Worm (Caenorhabditis elegans) whole organism, late embryonic: Measurements from ENCODE around the gene F58F12.12.
A peak's percentile ranks its signal among the peaks of the same experiment; 100 is the strongest.

Experiments
- C08G9.2 ChIP-seq: sonication (generic microtip); optimal IDR thresholded peaks from 2 replicates; lab custom pipeline; 2016; ENCODE audit warnings: mild to moderate bottlenecking, missing genetic modification characterization, moderate library complexity, missing compliant biosample characterization
- C38D4.7 ChIP-seq: fragments of 200-800 bp; sonication (Bioruptor generic); optimal IDR thresholded peaks from 2 replicates; lab custom pipeline; 2018; ENCODE audit warnings: mild to moderate bottlenecking, missing genetic modification characterization, moderate library complexity, missing compliant biosample characterization
- F13H6.1 ChIP-seq: sonication (generic microtip); optimal IDR thresholded peaks from 2 replicates; lab custom pipeline; 2016; ENCODE audit warnings: missing genetic modification characterization, missing compliant biosample characterization
- T23F11.4 ChIP-seq: fragments of 200-800 bp; sonication (Bioruptor generic); optimal IDR thresholded peaks from 2 replicates; lab custom pipeline; 2018; ENCODE audit warnings: mild to moderate bottlenecking, missing genetic modification characterization, missing compliant biosample characterization
- Y22D7AL.16 ChIP-seq: sonication (generic microtip); optimal IDR thresholded peaks from 2 replicates; lab custom pipeline; 2016; ENCODE audit warnings: missing genetic modification characterization, missing compliant biosample characterization
- ahr-1 ChIP-seq: sonication (generic microtip); optimal IDR thresholded peaks from 2 replicates; lab custom pipeline; 2016; ENCODE audit warnings: missing genetic modification characterization, missing compliant biosample characterization
- ama-1 ChIP-seq: fragments of 150-350 bp; optimal IDR thresholded peaks from 2 replicates; lab custom pipeline; 2014
- ceh-14 ChIP-seq: sonication (generic microtip); optimal IDR thresholded peaks from 2 replicates; lab custom pipeline; 2016; ENCODE audit warnings: missing genotype, missing genetic modification characterization, missing compliant biosample characterization
- ceh-18 ChIP-seq: sonication (generic microtip); optimal IDR thresholded peaks from 2 replicates; lab custom pipeline; 2016; ENCODE audit warnings: missing genetic modification characterization, missing compliant biosample characterization
- ceh-24 ChIP-seq: sonication (generic microtip); optimal IDR thresholded peaks from 2 replicates; lab custom pipeline; 2016; ENCODE audit warnings: mild to moderate bottlenecking, missing genetic modification characterization, missing compliant biosample characterization
- ceh-31 ChIP-seq: sonication (generic microtip); optimal IDR thresholded peaks from 2 replicates; lab custom pipeline; 2016; ENCODE audit warnings: missing genetic modification characterization, missing compliant biosample characterization
- ceh-34 ChIP-seq: sonication (generic microtip); optimal IDR thresholded peaks from 2 replicates; lab custom pipeline; 2016; ENCODE audit warnings: mild to moderate bottlenecking, missing genetic modification characterization, missing compliant biosample characterization
- ceh-6 ChIP-seq: fragments of 200-800 bp; sonication (Bioruptor generic); optimal IDR thresholded peaks from 2 replicates; lab custom pipeline; 2018; ENCODE audit warnings: mild to moderate bottlenecking, missing genetic modification characterization, missing compliant biosample characterization
- ceh-9 ChIP-seq: sonication (generic microtip); optimal IDR thresholded peaks from 2 replicates; lab custom pipeline; 2016; ENCODE audit warnings: mild to moderate bottlenecking, missing genetic modification characterization, inconsistent platforms, missing compliant biosample characterization
- che-1 ChIP-seq: sonication (generic microtip); optimal IDR thresholded peaks from 2 replicates; lab custom pipeline; 2016; ENCODE audit warnings: mild to moderate bottlenecking, missing genetic modification characterization, missing compliant biosample characterization
- dmd-4 ChIP-seq: sonication (generic microtip); optimal IDR thresholded peaks from 2 replicates; lab custom pipeline; 2016; ENCODE audit warnings: borderline replicate concordance, missing genetic modification characterization, missing compliant biosample characterization
- dve-1 ChIP-seq: sonication (generic microtip); optimal IDR thresholded peaks from 2 replicates; lab custom pipeline; 2017; ENCODE audit warnings: antibody characterized with exemption, mild to moderate bottlenecking, missing genetic modification characterization, missing compliant biosample characterization
- elt-4 ChIP-seq: sonication (generic microtip); optimal IDR thresholded peaks from 2 replicates; lab custom pipeline; 2016; ENCODE audit warnings: missing genetic modification characterization, missing compliant biosample characterization
- ets-4 ChIP-seq: sonication (generic microtip); optimal IDR thresholded peaks from 2 replicates; lab custom pipeline; 2016; ENCODE audit warnings: missing genetic modification characterization, missing compliant biosample characterization
- eyg-1 ChIP-seq: sonication (generic microtip); optimal IDR thresholded peaks from 2 replicates; lab custom pipeline; 2016; ENCODE audit warnings: missing genotype, missing genetic modification characterization, missing compliant biosample characterization
- fkh-10 ChIP-seq: fragments of 150-350 bp; optimal IDR thresholded peaks from 2 replicates; lab custom pipeline; 2014; ENCODE audit warnings: missing biosample characterization, missing genetic modification reagents, missing genetic modification characterization
- fkh-6 ChIP-seq: sonication (generic microtip); optimal IDR thresholded peaks from 2 replicates; lab custom pipeline; 2016; ENCODE audit warnings: missing genetic modification characterization, missing compliant biosample characterization
- gmeb-2 ChIP-seq: sonication (generic microtip); optimal IDR thresholded peaks from 2 replicates; lab custom pipeline; 2016; ENCODE audit warnings: missing genetic modification characterization, inconsistent platforms, missing compliant biosample characterization
- hlh-13 ChIP-seq: fragments of 200-800 bp; sonication (Bioruptor generic); optimal IDR thresholded peaks from 2 replicates; lab custom pipeline; 2018; ENCODE audit warnings: mild to moderate bottlenecking, missing genetic modification characterization, missing compliant biosample characterization
- hlh-8 ChIP-seq: sonication (generic microtip); optimal IDR thresholded peaks from 2 replicates; lab custom pipeline; 2016; ENCODE audit warnings: missing genotype, missing genetic modification characterization, missing compliant biosample characterization
- madf-2 ChIP-seq: sonication (generic microtip); optimal IDR thresholded peaks from 2 replicates; lab custom pipeline; 2017; ENCODE audit warnings: missing genetic modification characterization, missing compliant biosample characterization
- mec-3 ChIP-seq: sonication (generic microtip); optimal IDR thresholded peaks from 2 replicates; lab custom pipeline; 2016; ENCODE audit warnings: borderline replicate concordance, missing genetic modification characterization, missing compliant biosample characterization
- nfya-1 ChIP-seq: sonication (generic microtip); optimal IDR thresholded peaks from 2 replicates; lab custom pipeline; 2017; ENCODE audit warnings: missing genetic modification characterization, mild to moderate bottlenecking, missing compliant biosample characterization, antibody characterized with exemption, moderate library complexity
- nhr-11 ChIP-seq: fragments of 150-350 bp; optimal IDR thresholded peaks from 2 replicates; lab custom pipeline; 2014; ENCODE audit warnings: missing biosample characterization, missing genetic modification characterization
- odd-2 ChIP-seq: sonication (generic microtip); optimal IDR thresholded peaks from 2 replicates; lab custom pipeline; 2017; ENCODE audit warnings: antibody characterized with exemption, mild to moderate bottlenecking, missing genetic modification characterization, missing compliant biosample characterization
- pat-9 ChIP-seq: fragments of 200-800 bp; sonication (Bioruptor generic); optimal IDR thresholded peaks from 2 replicates; lab custom pipeline; 2018; ENCODE audit warnings: mild to moderate bottlenecking, missing genetic modification characterization, moderate library complexity, missing compliant biosample characterization
- pax-1 ChIP-seq: fragments of 150-350 bp; optimal IDR thresholded peaks from 2 replicates; lab custom pipeline; 2014; ENCODE audit warnings: missing biosample characterization, missing genetic modification characterization
- pha-2 ChIP-seq: sonication (generic microtip); optimal IDR thresholded peaks from 2 replicates; lab custom pipeline; 2017; ENCODE audit warnings: mild to moderate bottlenecking, missing genetic modification characterization, missing compliant biosample characterization
- pqm-1 ChIP-seq: sonication (generic microtip); optimal IDR thresholded peaks from 2 replicates; lab custom pipeline; 2016; ENCODE audit warnings: missing genetic modification characterization, missing compliant biosample characterization
- pros-1 ChIP-seq: fragments of 150-350 bp; optimal IDR thresholded peaks from 2 replicates; lab custom pipeline; 2014; ENCODE audit warnings: missing biosample characterization, missing genetic modification reagents, missing genetic modification characterization
- ref-2 ChIP-seq: sonication (generic microtip); optimal IDR thresholded peaks from 2 replicates; lab custom pipeline; 2016; ENCODE audit warnings: missing genetic modification characterization, missing compliant biosample characterization
- sdc-2 ChIP-seq: sonication (generic microtip); optimal IDR thresholded peaks from 2 replicates; lab custom pipeline; 2016; ENCODE audit warnings: missing genotype, missing genetic modification characterization, missing compliant biosample characterization
- syd-9 ChIP-seq: sonication (generic microtip); optimal IDR thresholded peaks from 2 replicates; lab custom pipeline; 2016; ENCODE audit warnings: mild to moderate bottlenecking, missing genetic modification characterization, moderate library complexity, missing compliant biosample characterization
- tbx-2 ChIP-seq: sonication (generic microtip); optimal IDR thresholded peaks from 2 replicates; lab custom pipeline; 2016; ENCODE audit warnings: missing genetic modification characterization, missing compliant biosample characterization
- tbx-7 ChIP-seq: sonication (generic microtip); optimal IDR thresholded peaks from 2 replicates; lab custom pipeline; 2016; ENCODE audit warnings: missing genotype, missing genetic modification characterization, missing compliant biosample characterization
- unc-3 ChIP-seq, 2 experiments: fragments of 200-800 bp in 1 of 2; sonication (Bioruptor generic) in 1 of 2; sonication (generic microtip) in 1 of 2; conservative IDR thresholded peaks in 1 of 2; optimal IDR thresholded peaks in 1 of 2; 2 replicates each; pipeline versions ENCODE4 v1.3.6 to Lab custom; 2016 to 2022; ENCODE audit warnings: missing compliant biosample characterization in 2 of 2, missing genetic modification characterization in 2 of 2, missing genetic modification reagents in 1 of 2
- unc-86 ChIP-seq: sonication (generic microtip); optimal IDR thresholded peaks from 2 replicates; lab custom pipeline; 2016; ENCODE audit warnings: missing genetic modification characterization, missing compliant biosample characterization
- zip-5 ChIP-seq: sonication (generic microtip); optimal IDR thresholded peaks from 2 replicates; lab custom pipeline; 2016; ENCODE audit warnings: missing genetic modification characterization, missing compliant biosample characterization
- ztf-16 ChIP-seq: sonication (generic microtip); optimal IDR thresholded peaks from 2 replicates; lab custom pipeline; 2017; ENCODE audit warnings: missing genetic modification characterization, missing compliant biosample characterization

Gene F58F12.12

ce11 chrII:6348360-6348759 is 32.6 kb upstream of the F58F12.12 start (continued):
- TF ChIP-seq madf-2 (tag; lab: Kevin White, UChicago) = no peak
- TF ChIP-seq ztf-16 (tag; lab: Kevin White, UChicago) = no peak
- TF ChIP-seq odd-2 (tag; lab: Kevin White, UChicago) = no peak
- TF ChIP-seq pat-9 (tag; lab: Kevin White, UChicago) = no peak
- no peak for TF ChIP-seq nhr-11 (tag; lab: Kevin White, UChicago)
- TF ChIP-seq ceh-34 = peak; percentile 63
- TF ChIP-seq gmeb-2 (tag; lab: Kevin White, UChicago) = no peak
- TF ChIP-seq pax-1 (tag; lab: Kevin White, UChicago) = no peak
- TF ChIP-seq ahr-1 (tag; lab: Kevin White, UChicago) = no peak
- TF ChIP-seq ceh-6 (GFP tag; lab: Kevin White, UChicago) = no peak
- TF ChIP-seq pros-1 (tag; lab: Kevin White, UChicago) = peak; percentile 51
- TF ChIP-seq che-1 (tag; lab: Kevin White, UChicago) = no peak
- no peak for TF ChIP-seq ceh-9
- no peak for TF ChIP-seq tbx-7 (tag; lab: Kevin White, UChicago)
- peak; percentile 8 for TF ChIP-seq ceh-14 (tag; lab: Kevin White, UChicago)
- peak; percentile 72 for TF ChIP-seq ama-1 (lab: Kevin White, UChicago)

- TF ChIP-seq ref-2 (tag; lab: Kevin White, UChicago) (no peak), ceh-24 (tag; lab: Kevin White, UChicago) (no peak), dve-1 (no peak), mec-3 (no peak), nhr-11 (tag; lab: Kevin White, UChicago) (no peak), fkh-6 (tag; lab: Kevin White, UChicago) (no peak), hlh-13 (GFP tag; lab: Kevin White, UChicago) (no peak), nfya-1 (no peak), unc-86 (tag; lab: Kevin White, UChicago) (no peak), F13H6.1 (tag; lab: Kevin White, UChicago) (no peak), ets-4 (no peak), pat-9 (tag; lab: Kevin White, UChicago) (no peak), T23F11.4 (GFP tag; lab: Kevin White, UChicago) (no peak), pha-2 (no peak)
Measured at ce11 chrII:6349968-6350367, 31.0 kb upstream of the F58F12.12 start.

ce11 chrII:6351887-6352286 is 29.1 kb upstream of the F58F12.12 start, which contains the start of gene C32D5.10:
C32D5.10 (minus strand) TSS chrII:6351987.
- TF ChIP-seq Y22D7AL.16 = no peak
- no peak for TF ChIP-seq hlh-8 (tag; lab: Kevin White, UChicago)
- TF ChIP-seq tbx-7 (tag; lab: Kevin White, UChicago) = no peak
- TF ChIP-seq gmeb-2 (tag; lab: Kevin White, UChicago) = no peak
- TF ChIP-seq ceh-34 = no peak
- TF ChIP-seq elt-4 (tag; lab: Kevin White, UChicago) = no peak
- TF ChIP-seq che-1 (tag; lab: Kevin White, UChicago) = no peak
- TF ChIP-seq dmd-4 (tag; lab: Kevin White, UChicago) = no peak
- TF ChIP-seq sdc-2 (tag; lab: Kevin White, UChicago) = no peak
- TF ChIP-seq C38D4.7 (GFP tag; lab: Kevin White, UChicago) = no peak
- no peak for TF ChIP-seq syd-9 (tag; lab: Kevin White, UChicago)

ce11 chrII:6355396-6356346 is 25.3 kb upstream of the F58F12.12 start, which contains the start of gene C32D5.11:
C32D5.11 (minus strand) TSS chrII:6355446.
- TF ChIP-seq odd-2 (tag; lab: Kevin White, UChicago) = no peak
- TF ChIP-seq che-1 (tag; lab: Kevin White, UChicago) = no peak
- no peak for TF ChIP-seq tbx-7 (tag; lab: Kevin White, UChicago)
- TF ChIP-seq unc-3 (GFP tag; conservative IDR thresholded peaks at IDR 0.05; lab: Robert Waterston, UW) = 0 out of 2 replicates have a peak, but pooled peaks have one; percentile 13
- no peak for TF ChIP-seq unc-3 (tag; optimal IDR thresholded peaks at IDR 0.05; lab: Kevin White, UChicago)
- TF ChIP-seq ceh-31 (tag; lab: Kevin White, UChicago) = peak; percentile 25
- no peak for TF ChIP-seq C08G9.2 (tag; lab: Kevin White, UChicago)
- no peak for TF ChIP-seq pqm-1 (tag; lab: Kevin White, UChicago)
- TF ChIP-seq nfya-1 = peak; percentile 47
- peak; percentile 42 for TF ChIP-seq ceh-18 (tag; lab: Kevin White, UChicago)
- peak; percentile 23 for TF ChIP-seq ref-2 (tag; lab: Kevin White, UChicago)
- TF ChIP-seq pat-9 (tag; lab: Kevin White, UChicago) = no peak
- TF ChIP-seq zip-5 (tag; lab: Kevin White, UChicago) = no peak
- TF ChIP-seq fkh-10 (GFP tag; lab: Kevin White, UChicago) = no peak
- peak; percentile 51 for TF ChIP-seq tbx-2
- no peak for TF ChIP-seq ama-1 (lab: Kevin White, UChicago)
- TF ChIP-seq eyg-1 (tag; lab: Kevin White, UChicago) = no peak
